Worm (Caenorhabditis elegans): ENCODE measurements around the gene F08D12.7.

Gene F08D12.7

DNA sequence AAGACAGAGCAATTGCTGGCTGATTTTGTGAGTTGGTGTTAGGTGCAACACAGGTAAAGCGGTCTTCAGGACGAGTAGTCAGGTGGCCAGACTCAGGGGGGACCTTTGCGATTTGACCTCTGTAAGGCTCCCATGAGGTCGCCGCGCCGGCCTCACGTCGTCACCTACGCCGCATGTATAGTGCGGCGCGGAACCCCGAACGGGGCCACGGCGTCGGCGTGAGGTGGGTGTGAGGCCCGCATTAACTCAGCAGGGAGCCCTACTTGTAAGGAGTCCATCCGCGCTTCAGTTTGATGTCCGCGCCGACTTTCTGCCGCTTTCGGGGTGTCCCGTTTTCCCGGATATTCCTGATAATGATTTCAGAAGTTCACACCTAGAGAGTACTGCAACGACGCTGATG is 14.3 kb downstream of the F08D12.7 start:
- no peak for TF ChIP-seq unc-62 (GFP tag; optimal IDR thresholded peaks at IDR 0.05)

DNA sequence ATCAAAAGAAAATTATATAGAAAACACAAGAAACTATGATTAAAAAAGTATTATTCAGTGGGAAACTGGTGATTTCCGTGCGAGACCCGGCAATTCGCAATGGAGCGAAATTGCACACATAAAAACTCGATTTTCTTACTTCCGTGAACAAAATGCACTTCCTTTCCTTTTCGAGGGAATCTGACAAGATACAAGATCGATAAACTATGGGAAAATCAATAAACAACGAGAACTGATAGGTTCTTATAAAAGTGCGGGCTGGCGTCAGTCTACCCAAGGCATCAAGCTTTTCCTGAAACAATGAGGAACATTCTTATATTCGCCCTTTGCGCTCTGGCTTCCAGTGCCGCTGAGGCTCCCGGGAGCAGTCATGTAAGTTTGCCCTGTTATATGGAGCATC is 15.9 kb downstream of the F08D12.7 start, which contains the start of gene F29A7.3:
Gene F29A7.3, plus strand, starts transcription at position 301 of the 400 bp plus-strand sequence.
- no peak for TF ChIP-seq unc-62 (GFP tag; optimal IDR thresholded peaks at IDR 0.05)

DNA sequence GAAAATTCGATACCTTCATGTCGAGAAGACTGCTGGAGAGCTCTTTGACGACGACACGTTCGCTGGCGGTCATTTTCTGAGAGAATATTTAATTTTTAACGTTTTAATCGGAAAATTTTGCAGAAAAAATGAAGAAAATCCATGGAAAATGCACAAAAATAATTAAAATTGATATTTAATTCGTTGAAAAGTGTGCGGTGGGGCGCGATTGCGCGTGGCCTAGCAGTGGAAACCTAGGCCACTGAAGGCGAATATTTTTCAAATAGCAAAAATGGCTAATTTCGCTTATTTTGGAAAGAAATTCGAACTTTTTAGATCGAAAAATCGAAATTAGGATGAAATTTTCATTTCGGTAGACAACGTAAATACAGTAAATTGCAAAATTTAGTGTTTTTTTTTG is 16.4 kb downstream of the F08D12.7 start, which contains the start of gene F29A7.6:
Gene F29A7.6, minus strand, starts transcription at position 76 of the 400 bp plus-strand sequence.
- no peak for TF ChIP-seq unc-62 (GFP tag; optimal IDR thresholded peaks at IDR 0.05)

DNA sequence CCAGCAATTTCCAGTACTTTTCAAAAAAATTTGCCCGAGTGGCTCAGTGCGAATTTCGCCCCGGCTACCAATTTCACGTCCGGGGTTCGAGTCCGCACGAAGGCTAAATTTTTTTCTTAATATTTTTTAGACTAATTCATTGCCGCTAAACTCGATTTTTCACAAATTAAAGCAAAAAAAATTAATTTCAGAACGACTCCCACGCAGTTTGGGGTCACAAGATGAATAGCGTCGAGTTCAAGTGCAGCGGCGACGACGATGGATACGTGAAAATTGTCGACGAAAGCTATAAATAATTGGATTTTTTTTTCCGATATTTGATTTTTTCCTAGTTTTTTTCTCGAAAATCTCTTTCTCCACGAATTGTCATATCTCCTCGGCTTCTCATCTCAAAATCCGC is 17.6 kb downstream of the F08D12.7 start:
- no peak for TF ChIP-seq unc-62 (GFP tag; optimal IDR thresholded peaks at IDR 0.05)

- no peak for TF ChIP-seq unc-62 (GFP tag; optimal IDR thresholded peaks at IDR 0.05)
These were observed 19.3 kb downstream of the F08D12.7 start, which contains the start of gene F29A7.4 for ce11 chrII:2749595-2750048. TSS of gene F29A7.4 (plus strand) at chrII:2749998.

DNA sequence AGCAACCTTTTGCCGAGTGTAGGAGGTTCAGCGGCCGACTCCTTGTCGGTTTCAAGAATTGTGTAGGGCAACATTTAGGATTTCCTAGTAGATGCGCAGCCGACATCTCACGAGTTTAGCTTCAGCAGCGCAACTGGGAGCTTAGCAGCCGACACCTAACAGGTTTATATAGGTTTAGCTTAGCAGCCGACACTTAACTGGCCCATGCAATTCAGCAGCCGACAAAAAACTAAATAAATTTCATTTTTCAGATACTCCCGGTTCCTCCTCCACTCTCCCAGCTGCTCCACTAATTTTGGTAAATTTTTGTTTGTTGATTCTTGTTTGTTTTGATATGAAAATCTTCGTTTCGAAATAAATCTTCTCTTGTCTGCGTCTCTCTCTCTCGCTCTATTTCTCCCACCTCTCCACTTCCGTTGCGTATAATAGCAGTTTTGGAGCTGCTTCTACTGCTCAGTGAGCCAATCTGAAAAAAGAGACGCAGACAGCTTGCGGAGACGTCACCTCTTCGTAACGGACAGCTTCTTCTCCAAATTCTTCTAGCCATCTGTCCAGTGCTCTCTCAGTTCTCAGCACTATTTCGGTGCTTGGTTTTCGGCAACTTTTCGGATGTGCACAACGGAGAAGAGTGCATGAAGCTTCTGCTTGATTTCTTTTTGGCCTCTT is 20.8 kb downstream of the F08D12.7 start:
- no peak for TF ChIP-seq unc-62 (GFP tag; optimal IDR thresholded peaks at IDR 0.05)

DNA sequence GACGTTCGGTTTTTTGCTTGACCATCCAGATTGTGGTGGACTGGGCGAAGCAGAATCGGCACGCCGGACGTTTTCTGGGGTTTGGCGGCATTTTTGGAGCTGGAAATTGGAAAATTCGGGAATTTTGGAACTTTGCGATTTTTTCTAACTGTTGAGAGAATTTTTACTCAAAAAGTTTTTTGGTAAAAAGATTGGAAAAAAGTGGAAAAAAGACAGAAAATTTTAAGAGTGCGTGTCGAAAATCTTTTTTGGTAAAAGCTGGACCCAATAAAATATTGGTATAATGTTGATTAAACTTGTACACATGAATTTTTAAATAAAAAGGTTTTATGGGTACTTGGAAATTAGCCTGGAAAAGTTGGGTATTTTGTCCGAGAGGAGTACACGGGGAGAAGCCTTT is 26.7 kb downstream of the F08D12.7 start, which contains the start of gene T05A8.7:
Gene T05A8.7, minus strand, starts transcription at position 101 of the 400 bp plus-strand sequence.
- TF ChIP-seq unc-62 (GFP tag; optimal IDR thresholded peaks at IDR 0.05): no peak

DNA sequence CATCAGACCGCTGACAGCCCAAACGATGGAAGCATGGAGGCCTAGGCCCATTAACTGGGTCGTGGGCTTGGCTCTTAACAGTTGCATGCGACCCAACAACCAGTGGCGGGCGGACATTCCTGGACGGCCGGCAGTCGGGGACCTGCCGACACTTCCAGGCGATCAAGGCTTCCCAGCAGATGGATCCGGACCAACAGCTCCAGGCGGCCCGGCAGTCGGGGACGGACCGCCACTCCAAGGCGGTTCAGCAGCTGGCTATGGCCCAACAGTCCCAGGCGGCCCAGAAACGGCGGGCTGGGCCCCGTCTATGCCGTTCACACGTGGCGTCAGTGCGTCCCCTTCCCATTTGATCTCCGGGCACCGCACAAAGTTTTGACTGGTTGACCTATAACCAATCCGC is 27.5 kb downstream of the F08D12.7 start:
- no peak for TF ChIP-seq unc-62 (GFP tag; optimal IDR thresholded peaks at IDR 0.05)

DNA sequence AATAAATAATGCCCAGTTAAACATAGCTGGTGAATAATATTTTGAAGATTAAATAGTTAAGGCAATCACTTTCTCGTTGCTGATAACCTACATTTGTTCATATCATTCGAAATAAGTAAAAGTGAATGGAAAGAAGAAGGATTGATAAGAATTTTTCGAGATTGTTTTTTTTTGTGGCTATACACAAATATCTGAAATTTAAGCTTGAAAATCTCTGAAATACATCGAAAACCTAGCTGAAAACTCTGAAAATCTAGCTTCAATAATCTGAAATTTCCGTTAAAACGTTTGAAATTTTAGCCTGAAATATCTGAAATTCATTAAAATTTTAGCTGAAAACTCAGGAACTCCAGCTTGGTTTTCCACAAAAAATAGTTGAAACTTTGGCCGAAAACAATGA is 29.3 kb downstream of the F08D12.7 start, which contains the start of gene T05A8.6:
Gene T05A8.6, minus strand, starts transcription at position 101 of the 400 bp plus-strand sequence.
- TF ChIP-seq unc-62 (GFP tag; optimal IDR thresholded peaks at IDR 0.05): no peak

DNA sequence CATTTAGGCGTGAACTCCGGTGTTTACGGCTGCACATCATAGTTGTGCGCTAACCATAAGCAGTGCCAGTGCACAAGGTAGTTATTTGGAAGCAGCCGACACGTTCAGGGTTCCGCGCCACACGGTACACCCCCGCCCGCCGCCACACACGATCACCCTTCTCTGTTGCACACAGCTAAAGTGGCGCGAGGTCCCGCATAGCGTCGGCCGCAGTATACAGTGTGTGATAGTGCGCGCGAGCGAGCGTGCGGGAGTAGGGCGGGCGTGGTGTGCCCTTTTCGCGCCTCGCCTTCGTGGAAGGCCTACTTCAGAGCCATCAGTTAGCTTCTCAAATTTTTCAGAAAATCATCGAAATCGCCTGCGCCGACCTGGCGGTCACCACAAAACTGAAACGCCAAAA is 32.0 kb downstream of the F08D12.7 start:
- no peak for TF ChIP-seq unc-62 (GFP tag; optimal IDR thresholded peaks at IDR 0.05)

- no peak for TF ChIP-seq unc-62 (GFP tag; optimal IDR thresholded peaks at IDR 0.05)
These were observed 32.7 kb downstream of the F08D12.7 start, which contains the start of gene T05A8.8 for ce11 chrII:2736156-2736728. TSS of gene T05A8.8 (plus strand) at chrII:2736678.

ce11 chrII:2735644-2736043 is 33.3 kb downstream of the F08D12.7 start:
- TF ChIP-seq unc-62 (GFP tag; optimal IDR thresholded peaks at IDR 0.05): no peak

ce11 chrII:2735192-2735591 is 33.7 kb downstream of the F08D12.7 start, which contains the start of gene wdr-31:
TSS of gene wdr-31 (minus strand) at chrII:2735292.
- TF ChIP-seq unc-62 (GFP tag; optimal IDR thresholded peaks at IDR 0.05): no peak

- TF ChIP-seq unc-62 (GFP tag; optimal IDR thresholded peaks at IDR 0.05): no peak
These were observed 34.2 kb downstream of the F08D12.7 start for ce11 chrII:2734735-2735134.

ce11 chrII:2734266-2734665 is 34.7 kb downstream of the F08D12.7 start:
- TF ChIP-seq unc-62 (GFP tag; optimal IDR thresholded peaks at IDR 0.05): no peak

DNA sequence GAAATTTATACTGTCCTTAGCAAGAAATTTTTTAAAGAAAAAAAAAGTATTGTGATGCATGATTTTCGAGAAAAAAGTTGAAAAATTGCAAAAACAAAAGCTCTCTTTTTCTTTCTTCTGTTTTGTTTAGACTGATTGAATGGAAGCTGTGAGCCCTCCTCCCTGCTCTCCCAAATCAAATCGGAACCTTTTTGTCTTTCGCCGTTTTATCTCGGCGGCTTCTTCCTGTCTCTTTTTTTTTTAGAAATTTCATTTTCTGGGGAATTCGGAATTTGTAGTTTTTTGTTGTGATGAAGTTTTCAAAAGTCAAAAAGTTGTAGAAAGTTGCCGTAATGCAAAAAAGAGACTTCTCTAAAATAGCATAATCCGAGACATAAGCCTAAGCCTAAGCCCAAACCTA is 38.3 kb downstream of the F08D12.7 start:
- TF ChIP-seq unc-62 (GFP tag; optimal IDR thresholded peaks at IDR 0.05): no peak

- TF ChIP-seq unc-62 (GFP tag; optimal IDR thresholded peaks at IDR 0.05): no peak
These were observed 42.1 kb downstream of the F08D12.7 start for ce11 chrII:2726774-2727173.
